Worm (Caenorhabditis elegans) whole organism, L4/young adult: ENCODE results near the gene srx-50.
A peak's percentile ranks its signal among the peaks of the same experiment; 100 is the strongest.

Source experiments
- W03F9.2 ChIP-seq: fragments of 150-350 bp; optimal IDR thresholded peaks from 2 replicates; lab custom pipeline; 2014; ENCODE audit warnings: missing biosample characterization, missing genetic modification characterization
- dao-5 ChIP-seq: sonication (generic microtip); optimal IDR thresholded peaks from 2 replicates; lab custom pipeline; 2016; ENCODE audit warnings: missing genotype, missing genetic modification characterization, moderate library complexity, missing compliant biosample characterization
- him-1 ChIP-seq: sonication (generic microtip); optimal IDR thresholded peaks from 2 replicates; lab custom pipeline; 2016; ENCODE audit warnings: missing genotype, missing genetic modification reagents, missing genetic modification characterization, missing compliant biosample characterization

ce11 chrIV:7012731-7013445 lies 44.9 kb upstream of the srx-50 start:
- TF ChIP-seq him-1 (tag; lab: Kevin White, UChicago) = no peak
- no peak for TF ChIP-seq dao-5 (tag; lab: Kevin White, UChicago)
- peak; percentile 38 for TF ChIP-seq W03F9.2
